Worm (Caenorhabditis elegans) whole organism, L2 larva: ENCODE results near the gene sir-2.3.
A peak's percentile ranks its signal among the peaks of the same experiment; 100 is the strongest.

Source experiments
- egl-27 ChIP-seq: sonication (generic microtip); optimal IDR thresholded peaks from 3 replicates; lab custom pipeline; 2017; ENCODE audit warnings: missing biosample characterization, missing genetic modification reagents, missing genetic modification characterization
- gmeb-1 ChIP-seq: fragments of 150-350 bp; optimal IDR thresholded peaks from 2 replicates; lab custom pipeline; 2014; ENCODE audit warnings: missing biosample characterization, missing genetic modification characterization
- lin-39 ChIP-seq: fragments of 150-350 bp; optimal IDR thresholded peaks from 2 replicates; lab custom pipeline; 2014; ENCODE audit warnings: missing biosample characterization, missing genetic modification reagents, missing genetic modification characterization
- mbf-1 ChIP-seq: sonication (generic microtip); optimal IDR thresholded peaks from 2 replicates; lab custom pipeline; 2017; ENCODE audit warnings: missing biosample characterization, missing genetic modification characterization
- nhr-10 ChIP-seq: sonication (generic microtip); optimal IDR thresholded peaks from 2 replicates; lab custom pipeline; 2017; ENCODE audit warnings: missing biosample characterization, missing genetic modification characterization
- nhr-11 ChIP-seq: fragments of 150-350 bp; optimal IDR thresholded peaks from 2 replicates; lab custom pipeline; 2014; ENCODE audit warnings: missing biosample characterization, missing genetic modification characterization
- nhr-237 ChIP-seq: fragments of 150-350 bp; optimal IDR thresholded peaks from 2 replicates; lab custom pipeline; 2014; ENCODE audit warnings: missing biosample characterization, missing genetic modification characterization

- TF ChIP-seq nhr-237 (tag; lab: Kevin White, UChicago) (no peak), gmeb-1 (tag; lab: Kevin White, UChicago) (peak; percentile 51), nhr-10 (no peak), mbf-1 (tag; lab: Kevin White, UChicago) (no peak), nhr-11 (tag; lab: Kevin White, UChicago) (no peak), lin-39 (tag; lab: Kevin White, UChicago) (no peak), egl-27 (tag; lab: Kevin White, UChicago) (no peak)
Observed at ce11 chrX:13348417-13348816, 16.9 kb downstream of the sir-2.3 start.
